Fruit fly (Drosophila melanogaster) ovary, adult (tissue): ENCODE measurements around the gene Rsph1.

Experiments
- CG17801 ChIP-seq: fragments of 200-800 bp; optimal IDR thresholded peaks from 2 replicates; lab custom pipeline; 2019; ENCODE audit warnings: missing biosample characterization, mild to moderate bottlenecking, missing genetic modification characterization, moderate library complexity; ENCODE audit not compliant: partially characterized antibody

The Rsph1 gene

DNA sequence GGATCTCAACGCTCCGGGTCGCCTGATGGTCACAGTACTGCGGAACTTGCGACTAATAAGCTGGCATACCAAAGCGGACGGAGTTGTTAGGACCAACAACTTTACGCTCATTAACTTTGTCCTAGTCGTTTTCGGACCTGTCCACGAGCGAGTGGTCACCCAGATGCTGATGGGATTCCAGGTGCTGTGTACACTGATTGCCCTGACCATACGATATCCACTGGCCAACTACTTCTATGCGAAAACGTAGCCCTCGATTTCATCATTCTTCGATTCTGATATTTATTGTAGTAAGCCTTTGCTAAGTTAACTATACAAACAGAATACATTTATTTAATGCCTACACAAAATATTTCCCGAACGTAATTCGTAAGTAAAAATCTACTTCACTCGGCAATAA is at the start of gene Rsph1:
Gene Rsph1, plus strand, starts transcription at position 301 of the 400 bp plus-strand sequence.
- TF ChIP-seq CG17801 (GFP tag; lab: Kevin White, UChicago): no peak

DNA sequence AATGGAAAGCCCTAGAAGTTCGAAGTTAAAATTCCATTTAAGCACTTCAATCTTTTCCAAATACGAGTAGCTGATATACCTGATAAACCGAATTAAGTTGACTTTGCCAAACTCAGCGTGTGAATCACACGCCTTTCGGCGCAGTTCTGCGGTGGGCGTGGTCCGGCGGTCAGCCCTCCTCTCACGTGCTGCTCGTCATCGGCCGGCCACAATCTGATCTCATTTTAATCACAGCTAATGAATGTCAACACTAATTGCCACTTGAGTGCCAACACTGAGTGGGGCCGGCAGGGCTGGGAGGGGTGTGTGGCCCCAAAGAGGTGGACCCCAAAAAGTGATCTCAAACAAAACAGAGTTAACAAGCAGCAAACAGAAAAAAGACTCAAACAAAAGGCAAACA is 47.3 kb upstream of the Rsph1 start:
- TF ChIP-seq CG17801 (GFP tag; lab: Kevin White, UChicago): no peak

DNA sequence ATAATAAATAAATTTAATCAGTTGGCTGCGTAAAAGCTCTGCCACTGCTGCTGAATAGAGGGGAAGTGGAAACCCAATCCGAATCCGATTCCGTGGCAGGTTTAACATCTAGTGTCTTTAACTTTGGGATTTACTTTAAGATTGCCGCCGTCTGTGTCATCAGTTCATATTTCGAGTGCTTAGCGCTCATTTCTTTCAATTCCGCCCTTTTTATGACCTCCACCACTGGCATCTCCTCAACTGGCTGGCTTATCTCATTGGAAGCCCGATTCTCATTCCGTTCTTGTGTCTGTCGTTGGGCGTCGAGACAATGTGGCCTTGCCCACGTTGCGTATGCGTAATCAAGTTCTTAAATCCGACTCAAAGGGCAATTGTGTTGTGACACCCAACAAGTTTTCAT is 42.4 kb upstream of the Rsph1 start:
- no peak for TF ChIP-seq CG17801 (GFP tag; lab: Kevin White, UChicago)

DNA sequence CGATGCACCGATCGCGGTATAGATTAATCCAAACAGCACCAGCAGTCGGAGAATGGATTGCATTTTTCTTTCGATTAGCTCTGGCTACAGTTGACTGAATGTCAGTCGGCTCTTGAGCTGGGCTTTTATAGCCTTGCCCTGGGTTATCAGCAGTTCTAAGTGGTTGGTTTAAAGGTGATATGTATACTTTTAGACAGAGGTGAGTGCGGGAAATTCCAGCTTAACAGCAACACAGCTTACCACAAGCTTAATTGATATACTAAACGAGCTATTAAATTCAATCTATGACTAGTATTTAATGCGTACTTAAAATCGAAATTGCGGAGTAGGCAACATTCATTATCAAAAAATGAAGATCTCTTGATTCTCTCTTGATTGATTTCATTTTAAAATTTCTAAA is 40.4 kb upstream of the Rsph1 start, which contains the start of gene CG9928:
Gene CG9928, minus strand, starts transcription at position 101 of the 400 bp plus-strand sequence.
- no peak for TF ChIP-seq CG17801 (GFP tag; lab: Kevin White, UChicago)

DNA sequence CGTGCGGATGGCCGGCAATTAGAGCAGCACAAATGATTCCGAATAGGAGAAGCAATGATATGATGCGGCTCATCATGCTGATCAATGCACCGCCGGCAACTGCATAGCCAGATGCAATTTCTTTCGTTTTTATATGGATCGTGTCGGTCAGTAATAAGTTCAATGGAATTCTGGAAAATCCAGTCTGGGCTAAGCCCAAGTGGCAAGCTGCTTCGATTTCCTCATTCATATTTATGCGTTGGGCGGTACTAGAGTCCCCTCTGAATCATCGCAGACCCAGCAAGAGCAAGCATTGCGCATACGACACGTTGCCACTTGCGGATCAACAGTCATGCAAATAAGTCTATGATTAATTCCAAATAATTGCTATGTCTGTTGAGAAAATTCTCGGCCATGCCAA is 39.7 kb upstream of the Rsph1 start, which contains the start of gene CG16978:
Gene CG16978, minus strand, starts transcription at position 101 of the 400 bp plus-strand sequence.
- no peak for TF ChIP-seq CG17801 (GFP tag; lab: Kevin White, UChicago)

DNA sequence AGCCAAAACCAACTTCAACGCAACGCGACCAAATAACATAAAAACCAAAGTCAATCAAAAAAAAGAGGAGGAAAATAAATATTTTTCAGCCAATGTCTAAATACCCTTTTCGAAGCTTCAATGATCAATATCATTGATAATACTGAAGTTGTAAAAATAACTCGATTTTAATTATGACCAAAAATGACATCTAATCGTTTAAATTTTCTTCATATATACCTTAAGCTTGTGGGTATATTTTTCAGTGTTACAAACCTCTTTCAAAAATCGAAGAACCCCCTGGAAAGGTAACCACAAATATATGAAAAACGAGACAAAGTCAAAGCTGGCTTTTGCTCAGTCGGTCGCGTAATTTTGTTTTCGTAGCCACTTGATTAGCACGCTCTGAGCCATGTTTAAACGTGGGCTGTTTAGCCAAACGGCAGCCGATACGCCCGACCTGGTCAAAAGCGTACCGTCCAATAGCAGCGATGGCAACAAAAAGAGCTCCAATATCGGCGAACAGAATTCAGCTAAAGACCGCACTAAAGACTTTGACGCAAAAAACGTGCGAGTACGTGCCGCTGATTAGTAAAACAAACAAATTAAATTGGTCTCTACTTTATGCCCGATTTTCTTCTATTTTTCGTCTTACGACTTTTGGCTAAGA is 38.1 kb upstream of the Rsph1 start:
- peak; percentile 39 for TF ChIP-seq CG17801 (GFP tag; lab: Kevin White, UChicago)

DNA sequence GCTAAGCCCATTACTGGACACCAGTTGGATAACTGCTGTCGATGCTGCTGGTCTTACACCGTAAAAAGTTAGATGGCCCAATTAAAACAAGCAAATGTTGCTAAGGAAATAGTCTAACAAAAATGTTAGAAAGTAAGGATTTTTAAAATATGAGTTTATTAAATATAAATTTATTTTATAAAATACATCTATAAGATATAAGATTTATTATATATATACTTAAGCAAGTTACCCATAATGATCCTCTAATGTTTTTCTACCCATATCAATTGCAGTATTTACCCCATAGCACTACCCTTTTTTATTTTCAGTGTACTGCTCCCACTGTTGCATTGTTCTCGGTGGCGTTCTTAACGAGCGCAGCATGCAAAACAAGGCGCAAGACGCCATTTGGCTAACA is 37.0 kb upstream of the Rsph1 start:
- TF ChIP-seq CG17801 (GFP tag; lab: Kevin White, UChicago): no peak

DNA sequence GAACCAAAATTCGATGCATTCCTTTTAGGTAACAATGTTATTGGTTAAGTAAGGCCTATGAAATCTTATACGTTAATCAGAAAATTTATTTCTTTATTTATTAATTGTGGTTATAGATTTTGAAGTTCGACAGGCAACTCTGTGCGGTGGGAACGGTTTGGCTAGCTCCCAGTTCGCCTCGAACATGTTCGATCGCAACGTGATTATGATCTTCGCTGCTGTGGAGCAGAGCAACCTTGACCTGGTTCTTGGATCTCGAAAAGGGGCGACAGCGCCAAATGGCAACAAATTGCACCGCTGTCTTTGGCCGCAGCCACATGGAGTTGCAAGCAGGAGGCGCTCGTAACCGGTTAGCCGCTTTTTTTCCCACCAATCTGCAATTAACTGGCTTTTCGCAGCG is 28.9 kb upstream of the Rsph1 start:
- no peak for TF ChIP-seq CG17801 (GFP tag; lab: Kevin White, UChicago)

DNA sequence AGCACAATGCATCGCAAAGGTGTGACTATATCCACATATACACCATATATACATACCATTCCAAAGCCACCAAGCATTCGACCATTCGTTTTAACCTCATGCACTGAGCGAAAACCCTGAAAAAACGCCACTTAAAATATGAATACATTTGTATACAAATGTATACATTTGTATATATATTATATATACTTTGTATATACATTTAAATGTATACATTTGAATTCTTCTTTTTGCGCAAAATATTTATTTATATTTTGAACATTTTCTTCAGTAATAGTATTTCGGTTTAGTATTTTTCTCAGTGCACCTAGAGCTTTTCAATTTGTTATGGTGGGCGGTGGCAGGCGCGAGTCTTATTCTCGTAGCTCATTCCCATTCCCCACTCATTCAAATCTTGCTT is 26.9 kb upstream of the Rsph1 start:
- TF ChIP-seq CG17801 (GFP tag; lab: Kevin White, UChicago): no peak

DNA sequence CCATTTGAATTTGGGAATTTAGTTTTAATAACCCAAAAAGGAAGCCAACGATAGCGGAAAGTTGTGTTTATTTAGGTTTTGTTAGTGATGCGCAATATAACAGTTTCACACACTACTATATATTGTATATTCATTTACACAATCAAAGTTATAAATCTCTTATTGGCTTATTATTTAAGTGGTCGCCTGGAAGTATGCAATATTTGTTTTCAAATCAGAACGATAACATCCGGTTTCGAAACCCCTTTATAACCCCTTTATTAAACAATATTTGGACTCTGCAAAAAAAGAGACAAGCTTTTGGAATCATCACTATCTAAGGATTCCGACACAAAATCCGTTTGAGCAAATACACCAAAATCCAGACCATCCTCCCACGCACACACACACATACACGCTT is 25.3 kb upstream of the Rsph1 start:
- TF ChIP-seq CG17801 (GFP tag; lab: Kevin White, UChicago): peak; percentile 27

DNA sequence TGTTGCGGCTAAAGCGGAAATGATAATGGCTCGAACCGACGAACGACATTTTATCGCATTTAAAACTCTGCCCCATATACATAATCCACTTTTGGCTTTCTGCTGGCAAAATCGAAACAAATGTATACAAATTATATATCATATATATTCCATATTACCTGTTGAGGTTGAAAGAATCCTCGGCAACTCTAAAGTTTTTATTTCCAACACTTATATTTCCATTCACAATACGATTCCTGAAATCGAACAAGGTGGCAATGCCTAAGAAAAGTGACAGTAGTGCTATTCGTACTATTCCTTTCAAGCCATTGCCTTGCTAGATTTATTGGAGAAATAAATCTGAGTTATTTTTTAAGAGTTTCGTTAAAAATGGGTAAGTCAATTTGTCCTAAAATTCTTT is 24.7 kb upstream of the Rsph1 start, which contains the start of gene Pk34A:
Gene Pk34A, plus strand, starts transcription at position 301 of the 400 bp plus-strand sequence.
- TF ChIP-seq CG17801 (GFP tag; lab: Kevin White, UChicago): no peak

DNA sequence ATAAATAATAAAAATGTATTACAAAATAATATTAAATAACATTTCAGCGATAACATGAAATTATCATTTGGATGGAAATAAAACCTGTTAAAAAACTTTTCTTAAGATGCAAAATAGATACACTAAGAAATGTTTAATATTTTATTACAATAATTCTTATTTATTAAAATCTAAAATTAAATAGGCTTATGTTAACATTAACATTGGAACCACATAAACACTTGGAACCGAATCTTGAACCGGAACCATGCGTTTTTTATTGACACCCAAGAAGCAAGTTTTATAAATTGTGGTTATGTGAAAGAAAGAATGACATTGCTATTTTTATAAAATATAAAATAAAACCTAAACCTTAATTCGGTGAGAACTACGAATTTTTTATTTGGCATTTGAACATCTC is 23.0 kb upstream of the Rsph1 start, which contains the start of gene kmg:
Gene kmg, plus strand, starts transcription at position 301 of the 400 bp plus-strand sequence.
- TF ChIP-seq CG17801 (GFP tag; lab: Kevin White, UChicago): no peak

DNA sequence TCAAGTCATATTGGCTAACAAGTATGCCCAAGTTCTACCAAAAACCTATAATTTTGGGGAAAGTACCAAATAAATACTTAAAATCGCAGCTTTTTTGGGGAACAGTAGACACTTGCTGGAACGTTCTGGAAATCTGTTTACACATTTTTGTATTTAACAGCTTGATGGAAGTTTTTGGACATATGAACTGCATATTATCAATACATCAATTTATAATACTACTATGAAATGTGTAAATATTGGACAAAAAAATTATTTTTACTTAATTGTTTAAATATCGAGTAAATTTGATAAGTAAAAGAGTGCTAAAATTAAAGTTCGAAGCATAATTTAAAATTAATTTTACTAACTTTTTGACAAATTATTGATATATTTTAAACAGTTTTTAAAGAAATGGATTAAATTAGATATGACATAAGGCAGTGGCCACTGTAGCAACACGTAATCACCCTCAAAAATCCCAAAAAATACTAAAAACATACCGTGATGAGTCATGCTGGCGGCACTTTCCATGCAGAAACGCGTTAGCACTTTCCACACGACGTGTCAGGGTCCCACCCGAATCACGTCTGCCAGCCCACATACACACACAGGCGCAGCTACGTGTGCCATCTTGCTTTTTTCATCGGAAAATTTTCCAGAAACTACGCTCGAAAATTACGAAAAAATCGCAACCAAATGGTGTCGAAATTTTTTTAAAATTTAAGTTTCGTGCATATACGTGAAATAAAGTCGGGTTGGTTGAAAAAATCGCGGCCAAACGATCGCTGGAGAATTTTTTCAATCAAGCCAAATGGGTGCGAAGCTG is 18.1 kb upstream of the Rsph1 start, which contains the start of gene Sirt1:
Gene Sirt1, plus strand, starts transcription at position 571 of the 808 bp plus-strand sequence.
- peak; percentile 65 for TF ChIP-seq CG17801 (GFP tag; lab: Kevin White, UChicago)

DNA sequence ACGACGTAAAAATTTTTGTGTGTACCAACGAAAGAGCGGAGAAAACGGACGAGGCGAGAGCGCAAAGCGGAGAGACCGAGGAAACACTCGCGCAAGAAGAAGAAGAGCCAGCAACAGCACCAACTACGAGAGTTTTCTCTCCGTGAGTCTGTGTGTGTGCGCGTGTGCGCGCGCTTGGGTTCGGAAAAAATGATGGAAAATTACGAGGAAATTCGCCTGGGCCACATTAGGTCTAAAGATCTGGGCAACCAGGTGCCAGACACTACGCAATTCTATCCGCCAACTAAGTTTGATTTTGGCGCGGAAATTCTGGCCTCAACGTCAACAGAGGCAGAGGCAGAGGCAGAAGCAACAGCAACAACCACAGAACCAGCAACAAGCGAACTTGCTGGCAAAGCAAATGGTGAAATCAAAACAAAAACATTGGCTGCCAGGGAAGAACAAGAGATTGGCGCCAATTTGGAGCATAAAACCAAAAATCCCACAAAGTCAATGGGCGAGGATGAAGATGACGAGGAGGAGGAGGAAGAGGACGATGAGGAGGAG is 17.4 kb upstream of the Rsph1 start, which contains the start of gene DnaJ-H:
Gene DnaJ-H, minus strand, starts transcription at position 271 of the 546 bp plus-strand sequence.
- TF ChIP-seq CG17801 (GFP tag; lab: Kevin White, UChicago): no peak

DNA sequence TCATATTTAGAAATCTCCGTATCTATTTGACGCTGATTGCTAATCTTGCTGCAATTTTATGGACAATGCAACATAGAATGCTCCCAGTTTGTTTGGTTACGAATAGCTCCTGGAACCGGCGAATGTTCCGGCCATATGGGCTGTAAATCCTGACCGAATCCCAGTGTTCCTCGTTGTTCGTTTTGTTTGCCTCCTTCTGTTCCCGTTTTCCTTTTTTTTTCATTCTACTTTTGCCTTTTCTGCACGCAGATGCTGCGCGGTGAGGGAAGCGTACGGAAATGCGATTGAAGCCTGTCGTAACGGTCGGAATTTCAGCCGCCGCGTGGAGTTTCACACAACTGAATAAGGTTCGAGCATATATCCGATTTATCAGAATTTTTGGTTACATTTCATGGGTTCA is 7.1 kb upstream of the Rsph1 start, which contains the start of gene CG43925:
Gene CG43925, plus strand, starts transcription at position 301 of the 400 bp plus-strand sequence.
- no peak for TF ChIP-seq CG17801 (GFP tag; lab: Kevin White, UChicago)
